Worm (Caenorhabditis elegans) whole organism, L1 larva: Measurements from ENCODE around the gene srp-7.

Source experiments
- C16A3.4 ChIP-seq: fragments of 150-350 bp; optimal IDR thresholded peaks from 2 replicates; lab custom pipeline; 2014; ENCODE audit warnings: missing biosample characterization, missing genetic modification characterization
- Y116A8C.19 ChIP-seq: sonication (generic microtip); optimal IDR thresholded peaks from 2 replicates; lab custom pipeline; 2016; ENCODE audit warnings: missing compliant biosample characterization, missing genetic modification characterization, borderline replicate concordance
- aha-1 ChIP-seq: fragments of 150-350 bp; optimal IDR thresholded peaks from 2 replicates; lab custom pipeline; 2014; ENCODE audit warnings: missing biosample characterization, missing genetic modification characterization
- alr-1 ChIP-seq: fragments of 200-800 bp; sonication (Bioruptor generic); optimal IDR thresholded peaks from 2 replicates; lab custom pipeline; 2018; ENCODE audit warnings: borderline replicate concordance, mild to moderate bottlenecking, missing genetic modification characterization, missing compliant biosample characterization
- ceh-82 ChIP-seq, 3 experiments: fragments of 150-350 bp in 1 of 3; sonication (generic microtip) in 2 of 3; optimal IDR thresholded peaks; 2 replicates each; lab custom pipeline; 2014 to 2017; ENCODE audit warnings: missing biosample characterization in 3 of 3, missing genetic modification characterization in 3 of 3
- dpl-1 ChIP-seq, 3 experiments: fragments of 150-350 bp in 2 of 3; sonication (generic microtip) in 1 of 3; optimal IDR thresholded peaks; 2 replicates each; lab custom pipeline; 2014 to 2017; ENCODE audit warnings: missing biosample characterization in 3 of 3, missing genetic modification characterization in 3 of 3, missing genetic modification reagents in 3 of 3
- dsc-1 ChIP-seq: sonication (generic microtip); optimal IDR thresholded peaks from 2 replicates; lab custom pipeline; 2016; ENCODE audit warnings: mild to moderate bottlenecking, missing genetic modification characterization, missing compliant biosample characterization
- efl-1 ChIP-seq, 4 experiments: fragments of 150-350 bp; optimal IDR thresholded peaks in 3 of 4; peaks in 1 of 4; 1 replicate in 1 of 4; 2 replicates in 3 of 4; lab custom pipeline; 2014; ENCODE audit warnings: missing biosample characterization in 2 of 4, missing genetic modification characterization in 2 of 4, missing genetic modification reagents in 2 of 4
- egl-27 ChIP-seq, 2 experiments: fragments of 150-350 bp in 1 of 2; sonication (generic microtip); optimal IDR thresholded peaks; 3 replicates each; lab custom pipeline; 2017 to 2018; ENCODE audit warnings: missing biosample characterization in 2 of 2, missing genetic modification characterization in 2 of 2, missing genetic modification reagents in 2 of 2
- elt-2 ChIP-seq: sonication (generic microtip); optimal IDR thresholded peaks from 2 replicates; lab custom pipeline; 2016; ENCODE audit warnings: missing genetic modification characterization, mild to moderate bottlenecking, inconsistent platforms, missing compliant biosample characterization, missing genetic modification reagents
- ets-5 ChIP-seq: fragments of 200-800 bp; sonication (Bioruptor generic); IDR thresholded peaks from 2 replicates; pipeline ENCODE4 v1.3.6; 2022; ENCODE audit warnings: missing genetic modification characterization, missing compliant biosample characterization
- fkh-4 ChIP-seq: sonication (generic microtip); optimal IDR thresholded peaks from 2 replicates; lab custom pipeline; 2016; ENCODE audit warnings: missing compliant biosample characterization, missing genetic modification characterization, borderline replicate concordance
- fos-1 ChIP-seq: fragments of 150-350 bp; optimal IDR thresholded peaks from 2 replicates; lab custom pipeline; 2014; ENCODE audit warnings: missing biosample characterization, missing genetic modification characterization
- grh-1 ChIP-seq: fragments of 200-800 bp; sonication (Bioruptor generic); IDR thresholded peaks from 2 replicates; pipeline ENCODE4 v1.3.6; 2022; ENCODE audit warnings: missing genetic modification reagents, missing genetic modification characterization, missing compliant biosample characterization
- hlh-17 ChIP-seq: fragments of 200-800 bp; sonication (Bioruptor generic); optimal IDR thresholded peaks from 2 replicates; lab custom pipeline; 2018; ENCODE audit warnings: missing genetic modification characterization, mild to moderate bottlenecking, missing compliant biosample characterization, moderate library complexity, borderline replicate concordance
- irx-1 ChIP-seq: sonication (generic microtip); optimal IDR thresholded peaks from 2 replicates; lab custom pipeline; 2016; ENCODE audit warnings: missing genetic modification characterization, missing compliant biosample characterization
- isw-1 ChIP-seq: fragments of 200-800 bp; sonication (Bioruptor generic); IDR thresholded peaks from 2 replicates; pipeline ENCODE4 v1.3.6; 2022; ENCODE audit warnings: missing genetic modification characterization, missing compliant biosample characterization
- jun-1 ChIP-seq: fragments of 150-350 bp; optimal IDR thresholded peaks from 2 replicates; lab custom pipeline; 2014; ENCODE audit warnings: missing biosample characterization, missing genetic modification reagents, missing genetic modification characterization
- lin-14 ChIP-seq: fragments of 200-800 bp; sonication (Bioruptor generic); optimal IDR thresholded peaks from 2 replicates; lab custom pipeline; 2018; ENCODE audit warnings: mild to moderate bottlenecking, missing genetic modification characterization, moderate library complexity, missing compliant biosample characterization
- lsy-2 ChIP-seq, 2 experiments: fragments of 150-350 bp; optimal IDR thresholded peaks; 2 replicates each; lab custom pipeline; 2014; ENCODE audit warnings: missing biosample characterization in 2 of 2, missing genetic modification characterization in 2 of 2
- mab-9 ChIP-seq: fragments of 200-800 bp; sonication (Bioruptor generic); IDR thresholded peaks from 2 replicates; pipeline ENCODE4 v1.3.6; 2022; ENCODE audit warnings: missing genetic modification reagents, missing genetic modification characterization, missing compliant biosample characterization
- mdl-1 ChIP-seq, 2 experiments: fragments of 150-350 bp; optimal IDR thresholded peaks; 2 replicates each; lab custom pipeline; 2014 to 2017; ENCODE audit warnings: missing biosample characterization in 2 of 2, missing genetic modification characterization in 2 of 2, inconsistent platforms in 1 of 2
- mef-2 ChIP-seq: fragments of 150-350 bp; optimal IDR thresholded peaks from 2 replicates; lab custom pipeline; 2014; ENCODE audit warnings: missing biosample characterization, missing genetic modification characterization
- nhr-12 ChIP-seq: sonication (generic microtip); optimal IDR thresholded peaks from 2 replicates; lab custom pipeline; 2017; ENCODE audit warnings: missing biosample characterization, missing genetic modification characterization
- nhr-47 ChIP-seq: sonication (generic microtip); optimal IDR thresholded peaks from 2 replicates; lab custom pipeline; 2016; ENCODE audit warnings: mild to moderate bottlenecking, missing genetic modification characterization, moderate library complexity, missing compliant biosample characterization
- nhr-71 ChIP-seq: sonication (generic microtip); optimal IDR thresholded peaks from 2 replicates; lab custom pipeline; 2016; ENCODE audit warnings: mild to moderate bottlenecking, missing genetic modification characterization, moderate library complexity, missing compliant biosample characterization
- nhr-77 ChIP-seq: fragments of 150-350 bp; optimal IDR thresholded peaks from 2 replicates; lab custom pipeline; 2014; ENCODE audit warnings: missing biosample characterization, missing genetic modification characterization
- nhr-85 ChIP-seq: sonication (generic microtip); peaks from one replicate; lab custom pipeline; 2016; ENCODE audit warnings: missing genetic modification characterization, inconsistent platforms, missing compliant biosample characterization
- nhr-90 ChIP-seq: sonication (generic microtip); optimal IDR thresholded peaks from 2 replicates; lab custom pipeline; 2016; ENCODE audit warnings: mild to moderate bottlenecking, missing genetic modification characterization, missing compliant biosample characterization; ENCODE audit not compliant: poor library complexity
- pag-3 ChIP-seq: sonication (generic microtip); optimal IDR thresholded peaks from 2 replicates; lab custom pipeline; 2017; ENCODE audit warnings: missing genetic modification characterization, mild to moderate bottlenecking, missing compliant biosample characterization, antibody characterized with exemption, borderline replicate concordance; ENCODE audit not compliant: insufficient read depth
- skn-1 ChIP-seq: fragments of 150-350 bp; optimal IDR thresholded peaks from 2 replicates; lab custom pipeline; 2014; ENCODE audit warnings: missing biosample characterization, missing genetic modification characterization
- sup-37 ChIP-seq: fragments of 200-800 bp; sonication (Bioruptor generic); optimal IDR thresholded peaks from 2 replicates; lab custom pipeline; 2018; ENCODE audit warnings: mild to moderate bottlenecking, missing genetic modification characterization, missing compliant biosample characterization
- tbx-2 ChIP-seq: sonication (generic microtip); optimal IDR thresholded peaks from 2 replicates; lab custom pipeline; 2016; ENCODE audit warnings: missing genetic modification characterization, missing compliant biosample characterization
- unc-86 ChIP-seq: sonication (generic microtip); optimal IDR thresholded peaks from 2 replicates; lab custom pipeline; 2016; ENCODE audit warnings: missing genetic modification characterization, missing compliant biosample characterization
- vab-15 ChIP-seq: sonication (generic microtip); optimal IDR thresholded peaks from 2 replicates; lab custom pipeline; 2017; ENCODE audit warnings: missing genotype, mild to moderate bottlenecking, missing genetic modification characterization, missing compliant biosample characterization
- xbp-1 ChIP-seq: sonication (generic microtip); optimal IDR thresholded peaks from 2 replicates; lab custom pipeline; 2016; ENCODE audit warnings: missing genetic modification characterization, missing compliant biosample characterization
- zag-1 ChIP-seq: fragments of 150-350 bp; optimal IDR thresholded peaks from 2 replicates; lab custom pipeline; 2014; ENCODE audit warnings: missing biosample characterization, missing genetic modification characterization
- ztf-11 ChIP-seq, 2 experiments: sonication (generic microtip); optimal IDR thresholded peaks; 2 replicates each; lab custom pipeline; 2016 to 2017; ENCODE audit warnings: missing genetic modification characterization in 2 of 2, missing biosample characterization in 1 of 2, missing compliant biosample characterization in 1 of 2

Gene srp-7

DNA sequence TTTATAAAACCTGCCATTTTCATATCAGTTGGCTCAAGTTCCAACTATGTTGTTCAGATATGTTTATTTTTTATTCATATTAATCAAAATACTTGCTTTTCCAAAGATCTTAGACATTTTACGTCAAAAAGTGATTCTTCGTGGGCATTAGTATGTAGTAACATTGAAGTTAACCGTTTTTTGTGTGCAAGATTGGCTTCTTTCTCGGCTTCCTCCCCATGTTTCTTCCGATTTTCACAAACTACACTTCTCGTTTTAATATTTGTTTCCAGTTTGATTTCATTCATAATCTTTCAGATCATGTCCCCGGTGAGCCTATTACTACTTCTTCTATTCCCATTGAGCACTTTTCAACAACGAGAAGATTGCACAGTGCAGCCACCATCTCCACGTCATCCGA lies 21.5 kb upstream of the srp-7 start, which contains the start of gene sul-2:
TSS of gene sul-2 (plus strand) at position 301 of the 400 bp plus-strand sequence.
- TF ChIP-seq nhr-85 (tag; lab: Kevin White, UChicago): no peak
- no peak for TF ChIP-seq skn-1
- no peak for TF ChIP-seq alr-1 (tag; lab: Kevin White, UChicago)
- TF ChIP-seq pag-3 (tag; lab: Kevin White, UChicago): no peak
- TF ChIP-seq ets-5 (GFP tag; lab: Robert Waterston, UW): no peak
- TF ChIP-seq ceh-82 (tag; optimal IDR thresholded peaks at IDR 0.05; lab: Kevin White, UChicago): no peak
- TF ChIP-seq Y116A8C.19: no peak
- TF ChIP-seq isw-1 (GFP tag; lab: Robert Waterston, UW): no peak

DNA sequence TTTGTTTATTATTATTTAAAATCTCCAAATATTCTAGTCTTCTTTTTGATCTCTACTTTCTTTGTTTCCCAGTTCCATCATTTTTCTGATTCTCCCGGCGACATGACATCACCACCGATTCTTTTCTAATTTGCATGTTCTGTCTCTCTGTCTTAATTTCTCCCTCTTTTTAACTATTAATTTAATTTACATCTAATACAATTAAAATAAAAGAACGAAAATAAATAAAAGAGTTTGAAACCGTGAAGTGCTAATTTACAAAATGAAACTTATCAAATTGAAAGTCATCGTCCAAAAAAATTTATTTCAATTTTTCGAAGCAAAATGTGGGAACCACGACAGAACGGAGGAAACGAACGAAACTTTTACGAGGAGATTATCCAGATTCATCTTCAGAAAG lies 19.3 kb upstream of the srp-7 start, which contains the start of gene F20D6.6:
TSS of gene F20D6.6 (plus strand) at position 301 of the 400 bp plus-strand sequence.
- TF ChIP-seq fos-1 (tag; lab: Kevin White, UChicago) (no peak), C16A3.4 (tag; lab: Kevin White, UChicago) (no peak)

DNA sequence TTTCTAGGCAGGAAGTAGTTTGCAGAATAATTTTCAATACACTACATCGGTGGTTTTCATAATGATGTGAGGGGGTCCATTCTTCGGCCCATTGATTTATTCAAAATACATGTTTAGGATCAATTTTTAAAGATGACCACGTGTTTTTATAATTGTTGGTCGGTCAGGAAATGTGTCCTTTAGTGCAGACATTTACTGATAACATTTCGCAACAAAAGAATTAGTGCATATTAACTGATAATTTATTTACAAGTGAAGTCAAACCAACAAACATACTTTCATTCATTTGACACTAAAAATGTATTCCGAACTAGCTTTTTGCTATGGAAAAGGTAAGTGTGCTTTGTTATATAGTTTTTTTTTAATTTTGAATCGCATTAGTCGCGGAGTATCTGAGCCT lies 17.2 kb upstream of the srp-7 start, which contains the start of gene F20D6.5:
TSS of gene F20D6.5 (plus strand) at position 259 of the 400 bp plus-strand sequence.
- TF ChIP-seq mdl-1 (tag; optimal IDR thresholded peaks at IDR 0.05; lab: Kevin White, UChicago) (no peak), elt-2 (tag; lab: Kevin White, UChicago) (peak; percentile 54)

DNA sequence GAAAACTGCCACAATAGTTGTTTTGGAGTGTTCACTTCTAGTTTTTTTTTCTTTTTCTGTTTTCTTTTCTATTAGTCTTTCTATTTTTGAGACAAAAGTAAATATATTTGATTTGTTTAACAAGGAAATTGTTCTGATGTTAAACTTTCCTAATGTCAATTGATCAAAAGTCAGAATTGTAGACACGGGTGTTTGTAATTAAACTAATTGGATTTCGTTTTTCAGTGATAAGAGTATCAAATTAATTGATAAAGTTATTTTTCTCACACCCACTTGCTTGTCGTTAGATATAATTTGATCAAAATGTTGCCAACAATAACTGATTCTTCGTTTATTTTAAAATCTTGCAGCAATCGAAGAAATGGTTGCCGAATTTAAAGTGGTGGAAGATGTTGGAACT lies 15.7 kb upstream of the srp-7 start:
- TF ChIP-seq mef-2 (tag; lab: Kevin White, UChicago) (no peak), nhr-85 (tag; lab: Kevin White, UChicago) (peak; percentile 20), efl-1 (optimal IDR thresholded peaks at IDR 0.05; lab: Kevin White, UChicago) (no peak), efl-1 (GFP tag; optimal IDR thresholded peaks at IDR 0.05 in 1 of 2; lab: Kevin White, UChicago) (peak in 1 of 2 experiments; percentile 62)

DNA sequence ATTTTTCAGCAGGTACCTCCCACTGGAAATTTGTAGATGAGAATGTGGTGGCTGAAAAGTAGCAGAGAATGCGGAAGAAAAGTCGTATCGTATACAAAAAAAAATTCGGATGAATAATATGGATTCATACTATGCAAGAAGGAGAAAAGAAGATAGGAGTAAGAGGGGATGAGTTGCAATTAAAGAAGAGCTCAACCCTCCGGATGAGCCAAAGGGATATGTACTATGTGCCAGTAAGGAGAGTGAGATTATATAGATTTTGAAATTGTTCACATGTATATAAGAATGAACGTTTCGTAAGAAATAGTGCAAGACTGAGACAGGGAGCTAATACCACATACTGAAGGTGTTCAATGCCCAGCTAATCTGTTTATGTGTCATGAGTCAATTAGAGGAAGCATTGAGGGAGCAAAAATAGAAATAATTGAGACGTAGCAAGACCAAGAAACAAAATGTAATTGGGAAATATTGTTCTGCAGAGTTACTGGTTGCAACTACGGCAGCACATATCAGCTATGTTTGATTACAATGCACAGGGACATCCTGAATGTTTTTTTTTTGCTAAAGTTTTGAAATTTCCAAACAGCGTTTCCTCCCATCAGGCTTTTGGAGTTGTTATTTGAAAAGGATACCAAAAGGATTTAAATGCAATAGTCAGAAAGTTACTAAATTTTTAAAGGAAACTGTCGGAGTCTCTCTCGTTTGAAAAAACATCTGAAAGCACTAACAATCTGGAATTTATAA lies 10.5 kb upstream of the srp-7 start, which contains the start of gene F20D6.8:
TSS of gene F20D6.8 (minus strand) at position 51 of the 744 bp plus-strand sequence.
- TF ChIP-seq fkh-4 (tag; lab: Kevin White, UChicago): no peak
- TF ChIP-seq dsc-1 (tag; lab: Kevin White, UChicago): peak; percentile 80

DNA sequence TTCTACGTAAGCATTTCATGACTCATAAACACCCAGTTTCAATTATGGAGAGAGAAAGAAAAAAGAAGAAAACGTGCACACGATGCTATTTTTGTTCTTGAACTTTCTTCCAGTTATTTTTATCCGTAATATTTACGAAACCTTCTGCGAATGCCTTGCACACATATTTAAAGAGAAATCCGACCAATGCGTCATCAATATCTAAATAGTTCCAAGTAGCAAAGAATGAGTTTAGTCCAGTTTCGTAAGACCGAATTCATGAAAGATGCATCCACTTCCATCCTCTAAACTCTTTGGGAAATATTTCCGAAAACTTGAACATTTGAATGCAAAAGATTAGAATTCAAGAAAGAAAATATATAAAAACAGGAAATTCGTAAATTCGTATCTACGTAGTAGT lies 9.8 kb upstream of the srp-7 start:
- TF ChIP-seq sup-37: no peak
- TF ChIP-seq lin-14 (GFP tag; lab: Kevin White, UChicago): no peak
- TF ChIP-seq vab-15 (tag; lab: Kevin White, UChicago): no peak
- TF ChIP-seq isw-1 (GFP tag; lab: Robert Waterston, UW): no peak
- TF ChIP-seq tbx-2 (tag; lab: Kevin White, UChicago): no peak
- TF ChIP-seq nhr-77 (tag; lab: Kevin White, UChicago): no peak
- peak; percentile 30 for TF ChIP-seq nhr-71
- TF ChIP-seq xbp-1 (tag; lab: Kevin White, UChicago): no peak
- TF ChIP-seq mab-9 (GFP tag; lab: Robert Waterston, UW): no peak
- TF ChIP-seq grh-1 (GFP tag; lab: Robert Waterston, UW): no peak
- no peak for TF ChIP-seq jun-1
- TF ChIP-seq nhr-47: no peak
- TF ChIP-seq ceh-82 (tag; optimal IDR thresholded peaks at IDR 0.05; lab: Kevin White, UChicago): no peak
- TF ChIP-seq fkh-4 (tag; lab: Kevin White, UChicago): peak; percentile 19
- TF ChIP-seq unc-86 (tag; lab: Kevin White, UChicago): peak; percentile 63
- no peak for TF ChIP-seq ztf-11 (tag; optimal IDR thresholded peaks at IDR 0.05; lab: Kevin White, UChicago)
- no peak for TF ChIP-seq lsy-2 (tag; optimal IDR thresholded peaks at IDR 0.05; lab: Kevin White, UChicago)
- TF ChIP-seq aha-1 (tag; lab: Kevin White, UChicago): no peak
- TF ChIP-seq zag-1: no peak
- TF ChIP-seq irx-1 (tag; lab: Kevin White, UChicago): no peak
- peak; percentile 27 for TF ChIP-seq dsc-1 (tag; lab: Kevin White, UChicago)
- TF ChIP-seq Y116A8C.19: no peak
- TF ChIP-seq skn-1: no peak
- no peak for TF ChIP-seq hlh-17 (GFP tag; lab: Kevin White, UChicago)
- no peak for TF ChIP-seq egl-27 (tag; optimal IDR thresholded peaks at IDR 0.05; lab: Kevin White, UChicago)
- TF ChIP-seq nhr-12 (tag; lab: Kevin White, UChicago): no peak
- TF ChIP-seq dpl-1 (GFP tag; optimal IDR thresholded peaks at IDR 0.05; lab: Kevin White, UChicago): no peak
- TF ChIP-seq nhr-90 (tag; lab: Kevin White, UChicago): no peak
